Worm (Caenorhabditis elegans): Measurements from ENCODE around the gene pkhm-2.
A peak's percentile ranks its signal among the peaks of the same experiment; 100 is the strongest.

The pkhm-2 gene

DNA sequence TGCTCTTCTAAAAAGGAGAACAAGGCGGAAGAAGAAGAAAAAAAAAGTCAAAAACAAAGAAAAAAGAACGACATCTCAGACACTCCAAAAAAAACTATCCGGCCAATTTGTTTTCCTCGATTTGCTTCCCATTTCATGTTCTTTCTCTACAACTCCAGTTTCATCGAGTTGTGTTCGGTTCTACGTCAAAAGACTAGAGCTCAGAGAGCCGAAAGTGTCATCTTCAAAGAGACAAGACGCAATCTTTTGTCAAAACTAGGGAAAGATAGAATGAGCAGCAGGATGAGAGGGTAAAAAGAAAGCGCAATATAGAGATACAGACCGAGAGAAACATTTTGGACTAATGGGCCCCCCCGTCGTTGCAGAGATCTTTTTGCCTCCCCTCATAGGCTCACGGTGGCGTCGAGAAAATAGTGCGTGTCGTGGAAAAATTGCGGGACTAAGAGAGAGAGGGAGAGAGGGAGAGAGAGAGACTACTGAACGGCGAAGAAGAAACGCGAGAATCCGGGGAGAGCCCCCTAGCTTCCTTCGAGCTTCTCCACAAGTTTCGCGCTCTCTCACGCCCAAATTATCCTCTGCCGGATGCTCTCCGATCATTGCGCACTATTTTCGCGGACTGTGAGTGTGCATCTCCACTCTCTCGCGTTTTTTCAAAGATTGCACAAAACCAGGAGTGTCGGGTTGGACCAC is 7.9 kb upstream of the pkhm-2 start (continued):
- TF ChIP-seq nhr-111 (GFP tag; optimal IDR thresholded peaks at IDR 0.05): no peak
- no peak for TF ChIP-seq snpc-1.2 (GFP tag; IDR thresholded peaks at IDR 0.05)
- no peak for TF ChIP-seq nhr-28 (tag; optimal IDR thresholded peaks at IDR 0.05)
- no peak for TF ChIP-seq tra-1 (GFP tag; IDR thresholded peaks at IDR 0.05)
- peak; percentile 97 for TF ChIP-seq aha-1 (tag)
- no peak for TF ChIP-seq php-3 (GFP tag; IDR thresholded peaks at IDR 0.05)
- TF ChIP-seq nhr-41 (GFP tag; IDR thresholded peaks at IDR 0.05): no peak
- TF ChIP-seq ceh-20 (GFP tag; IDR thresholded peaks at IDR 0.05): peak; percentile 66; the same call in 1 of the 2 replicates
- no peak for TF ChIP-seq nhr-10 (tag; optimal IDR thresholded peaks at IDR 0.05)
- no peak for TF ChIP-seq nhr-6 (tag; optimal IDR thresholded peaks at IDR 0.05)
- TF ChIP-seq madf-9 (GFP tag; conservative IDR thresholded peaks at IDR 0.05): no peak
- no peak for TF ChIP-seq attf-4 (tag; optimal IDR thresholded peaks at IDR 0.05)
- TF ChIP-seq zag-1 (tag; optimal IDR thresholded peaks at IDR 0.05): no peak
- peak in 1 of 2 experiments; percentile 98 for TF ChIP-seq unc-62 (GFP tag; optimal IDR thresholded peaks at IDR 0.05 in 1 of 2)
- TF ChIP-seq unc-62 (tag; optimal IDR thresholded peaks at IDR 0.05): no peak
- peak; percentile 47 for TF ChIP-seq gei-8 (GFP tag; optimal IDR thresholded peaks at IDR 0.05)
- no peak for TF ChIP-seq cey-2 (tag; optimal IDR thresholded peaks at IDR 0.05; ENCODE audit: borderline replicate concordance, insufficient read depth)
- TF ChIP-seq nhr-237 (tag; optimal IDR thresholded peaks at IDR 0.05): no peak
- no peak for TF ChIP-seq duxl-1 (tag; optimal IDR thresholded peaks at IDR 0.05; ENCODE audit: poor library complexity)
- TF ChIP-seq dve-1 (tag; optimal IDR thresholded peaks at IDR 0.05; ENCODE audit: insufficient read depth): no peak
- TF ChIP-seq nhr-102 (tag; optimal IDR thresholded peaks at IDR 0.05): no peak
- TF ChIP-seq lsy-2 (tag; optimal IDR thresholded peaks at IDR 0.05): peak; percentile 17 to 30
- no peak for TF ChIP-seq nhr-77 (tag; optimal IDR thresholded peaks at IDR 0.05)
- no peak for TF ChIP-seq pqm-1 (tag; optimal IDR thresholded peaks at IDR 0.05)
- TF ChIP-seq tag-97 (GFP tag; IDR thresholded peaks at IDR 0.05): no peak
- no peak for TF ChIP-seq Y105C5A.15 (GFP tag; IDR thresholded peaks at IDR 0.05)
- no peak for TF ChIP-seq lin-38 (GFP tag; IDR thresholded peaks at IDR 0.05)
- peak; percentile 33 for TF ChIP-seq mes-2 (tag; optimal IDR thresholded peaks at IDR 0.05; ENCODE audit: poor library complexity, severe bottlenecking)
- TF ChIP-seq dmd-9 (GFP tag; IDR thresholded peaks at IDR 0.05): no peak
- TF ChIP-seq nhr-42 (GFP tag; IDR thresholded peaks at IDR 0.05): no peak
- no peak for TF ChIP-seq lin-39 (tag; optimal IDR thresholded peaks at IDR 0.05)
- no peak for TF ChIP-seq lin-15B (tag; optimal IDR thresholded peaks at IDR 0.05)
- peak; percentile 17 for TF ChIP-seq nhr-11 (tag; optimal IDR thresholded peaks at IDR 0.05)
- TF ChIP-seq ctbp-1 (GFP tag; IDR thresholded peaks at IDR 0.05): peak; percentile 84
- TF ChIP-seq nhr-76 (tag; optimal IDR thresholded peaks at IDR 0.05): no peak
- TF ChIP-seq zfp-2 (tag; optimal IDR thresholded peaks at IDR 0.05): no peak
- TF ChIP-seq mep-1 (tag; optimal IDR thresholded peaks at IDR 0.05): peak; percentile 60
- TF ChIP-seq nhr-48 (tag; optimal IDR thresholded peaks at IDR 0.05): peak; percentile 32
- no peak for TF ChIP-seq ama-1 (optimal IDR thresholded peaks at IDR 0.05)
- TF ChIP-seq lin-13 (GFP tag; optimal IDR thresholded peaks at IDR 0.05): no peak
- TF ChIP-seq ceh-82 (tag; optimal IDR thresholded peaks at IDR 0.05): no peak
- TF ChIP-seq ces-1 (GFP tag; optimal IDR thresholded peaks at IDR 0.05): no peak
- no peak for TF ChIP-seq dpl-1 (GFP tag; optimal IDR thresholded peaks at IDR 0.05)
- TF ChIP-seq mxl-3 (GFP tag; optimal IDR thresholded peaks at IDR 0.05): no peak
- no peak for TF ChIP-seq F49E8.2 (tag; optimal IDR thresholded peaks at IDR 0.05; ENCODE audit: borderline replicate concordance)
- no peak for TF ChIP-seq fkh-10 (GFP tag; optimal IDR thresholded peaks at IDR 0.05)
- TF ChIP-seq ztf-11 (tag; optimal IDR thresholded peaks at IDR 0.05): no peak
- peak; percentile 76 for TF ChIP-seq set-16 (GFP tag; IDR thresholded peaks at IDR 0.05)
- no peak for TF ChIP-seq ZK337.2 (GFP tag; IDR thresholded peaks at IDR 0.05)
- TF ChIP-seq Y48G9A.11 (GFP tag; IDR thresholded peaks at IDR 0.05): no peak
- TF ChIP-seq ceh-44 (GFP tag; IDR thresholded peaks at IDR 0.05): no peak
- TF ChIP-seq hlh-30 (tag; optimal IDR thresholded peaks at IDR 0.05; ENCODE audit: insufficient read depth): peak; percentile 11
